Fruit fly (Drosophila melanogaster) whole organism: ENCODE data around the gene S-Lap1.

Experiments used
- CG8478 ChIP-seq: fragments of >200 bp; optimal IDR thresholded peaks from 2 replicates; lab custom pipeline; 2018; ENCODE audit warnings: inconsistent platforms
- Dll ChIP-seq: fragments of >200 bp; optimal IDR thresholded peaks from 2 replicates; lab custom pipeline; 2017
- EcR ChIP-seq, 2 experiments: fragments of >200 bp; optimal IDR thresholded peaks; 2 replicates each; lab custom pipeline; 2017; ENCODE audit warnings: missing biosample characterization in 2 of 2, missing genetic modification characterization in 2 of 2, missing genetic modification reagents in 2 of 2
- pan ChIP-seq: fragments of >200 bp; optimal IDR thresholded peaks from 2 replicates; lab custom pipeline; 2017
- psq ChIP-seq: fragments of >200 bp; optimal IDR thresholded peaks from 2 replicates; lab custom pipeline; 2017
- usp ChIP-seq: fragments of >200 bp; optimal IDR thresholded peaks from 2 replicates; lab custom pipeline; 2017; ENCODE audit warnings: missing biosample characterization, missing genetic modification characterization, mixed read lengths

Gene S-Lap1

DNA sequence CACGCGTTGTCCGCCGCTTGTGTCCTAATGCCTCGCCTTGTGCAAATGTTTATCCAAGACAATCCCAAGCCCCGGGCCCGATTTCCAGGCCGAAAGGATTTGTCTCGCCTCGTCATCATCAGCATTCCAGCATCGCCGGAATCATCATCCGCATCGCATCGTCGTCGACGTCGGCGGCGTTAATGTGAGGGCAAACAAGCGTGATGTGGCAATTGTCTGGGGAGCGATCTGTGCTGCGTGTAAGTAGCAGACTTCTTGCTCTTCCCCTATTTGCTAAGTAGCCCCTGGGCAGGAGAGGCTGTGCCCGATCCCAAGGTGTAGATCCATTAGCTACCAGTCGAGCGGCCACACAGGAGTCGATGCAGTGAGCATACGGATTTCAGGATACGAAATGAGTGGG lies 43.8 kb downstream of the S-Lap1 start:
- TF ChIP-seq CG8478 (lab: Kevin White, UChicago) (no peak), usp (GFP tag; lab: Kevin White, UChicago) (no peak), psq (lab: Kevin White, UChicago) (no peak), pan (lab: Kevin White, UChicago) (no peak), EcR (GFP tag; optimal IDR thresholded peaks at IDR 0.05; lab: Kevin White, UChicago) (no peak), Dll (no peak)

DNA sequence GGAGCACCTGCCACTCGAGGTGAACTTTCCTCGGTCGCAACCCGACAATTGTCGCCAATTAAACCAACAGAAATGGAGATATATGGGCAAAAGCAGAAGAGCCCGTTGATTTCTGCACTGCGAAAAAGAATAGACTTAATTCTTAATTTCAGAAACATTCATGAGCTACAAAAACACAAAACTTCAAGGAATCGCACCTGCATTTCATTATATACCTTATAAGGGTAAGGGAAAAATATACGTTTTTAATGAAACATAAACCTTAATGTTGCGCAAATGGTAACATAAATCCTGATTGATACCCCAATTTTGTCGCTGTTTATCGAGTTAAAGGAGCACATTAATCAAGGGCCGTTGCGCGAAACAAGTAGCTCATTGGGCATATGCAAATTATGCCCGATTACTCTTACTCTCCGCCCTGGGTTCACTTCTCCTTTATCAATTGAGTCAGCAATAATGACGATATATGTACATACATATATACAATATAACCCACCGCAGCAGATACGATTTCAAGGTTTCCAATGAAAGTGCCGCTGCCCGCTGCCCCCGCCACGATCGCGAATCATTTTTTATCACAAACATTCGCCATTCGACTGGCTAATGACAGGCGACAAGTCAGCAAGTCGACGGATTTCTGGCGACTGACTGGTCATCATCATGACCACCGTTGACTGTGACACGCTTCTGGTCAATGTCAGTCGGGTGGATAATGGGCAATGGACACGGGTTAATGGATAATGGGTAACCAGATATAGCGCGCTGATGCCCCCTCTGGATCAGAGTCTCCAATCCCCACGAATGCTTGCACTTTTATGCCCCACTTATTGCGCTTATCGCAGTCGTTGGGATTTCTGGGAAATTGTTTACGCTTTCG lies 45.0 kb downstream of the S-Lap1 start:
- no peak for TF ChIP-seq EcR (GFP tag; optimal IDR thresholded peaks at IDR 0.05; lab: Kevin White, UChicago)
- TF ChIP-seq pan (lab: Kevin White, UChicago): no peak
- no peak for TF ChIP-seq CG8478 (lab: Kevin White, UChicago)
- no peak for TF ChIP-seq Dll
- TF ChIP-seq psq (lab: Kevin White, UChicago): no peak
- TF ChIP-seq usp (GFP tag; lab: Kevin White, UChicago): no peak

DNA sequence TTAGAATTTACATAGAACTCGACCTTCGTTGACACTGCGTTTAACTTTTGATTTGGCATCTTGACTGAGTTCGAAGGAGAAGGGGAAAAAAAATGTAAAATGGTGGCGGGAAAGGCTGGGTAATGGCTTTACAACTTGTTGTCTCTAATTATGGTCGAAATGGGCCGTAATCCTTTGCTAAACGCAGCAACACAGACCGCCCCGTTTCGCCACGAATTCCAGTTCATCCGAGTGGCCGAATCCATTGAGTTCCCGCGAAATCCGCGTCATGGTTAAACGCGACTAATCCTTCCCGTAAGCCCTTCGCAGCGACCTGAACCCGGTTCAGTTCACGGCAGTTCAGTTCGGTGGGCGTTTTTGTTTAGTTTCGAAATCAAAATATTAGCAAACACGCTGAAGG lies 49.1 kb downstream of the S-Lap1 start:
- TF ChIP-seq Dll: no peak

DNA sequence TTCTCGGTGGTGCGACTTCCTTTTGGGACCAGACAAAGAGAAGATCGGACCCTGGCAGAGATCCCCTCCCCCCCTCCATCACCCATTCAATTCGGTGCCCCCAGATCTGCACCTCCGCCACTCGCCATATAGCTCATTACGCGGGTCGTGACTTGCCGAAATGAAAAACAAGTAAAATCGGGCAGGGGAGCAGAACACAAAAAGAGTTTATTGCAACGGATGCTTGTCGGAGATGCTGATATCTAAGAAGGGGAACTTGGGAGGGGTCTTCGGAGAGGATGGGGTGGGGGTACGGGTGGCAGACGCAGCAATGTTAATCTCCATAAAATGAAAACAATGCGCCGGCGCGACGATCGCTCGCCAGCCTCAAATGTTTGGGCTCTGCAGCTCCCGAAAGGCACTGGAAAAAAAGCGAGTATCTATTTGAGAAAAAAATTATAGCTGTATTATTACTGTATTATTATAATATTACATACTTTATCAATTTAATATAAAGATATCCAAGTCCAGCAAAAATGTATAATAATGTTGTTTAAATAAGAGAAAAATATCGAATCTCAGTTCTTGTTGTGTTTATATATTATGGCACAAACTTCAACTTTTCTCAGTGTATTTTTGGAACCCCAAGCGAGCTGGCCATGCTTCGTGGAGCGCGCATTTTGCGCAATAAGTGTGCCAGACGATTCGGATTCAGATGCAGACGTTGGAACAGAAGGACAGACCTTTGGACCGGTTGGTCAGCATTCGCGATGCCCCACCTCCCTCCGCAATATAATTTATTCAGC lies 51.0 kb downstream of the S-Lap1 start:
- TF ChIP-seq EcR (GFP tag; optimal IDR thresholded peaks at IDR 0.05; lab: Kevin White, UChicago): no peak
- TF ChIP-seq pan (lab: Kevin White, UChicago): no peak
- TF ChIP-seq CG8478 (lab: Kevin White, UChicago): no peak
- TF ChIP-seq usp (GFP tag; lab: Kevin White, UChicago): no peak
- TF ChIP-seq Dll: no peak
- no peak for TF ChIP-seq psq (lab: Kevin White, UChicago)
